Fruit fly (Drosophila melanogaster): ENCODE measurements around the gene CG7369.

The CG7369 gene

dm6 chr3L:22727739-22728335 lies 13.8 kb upstream of the CG7369 start, which contains the start of the genes CG14450 and CG11367 (continued):
- TF ChIP-seq Atf6 (GFP tag; IDR thresholded peaks at IDR 0.05), result no peak
- peak; percentile 41 for TF ChIP-seq B-H2 (GFP tag; optimal IDR thresholded peaks at IDR 0.05)
- TF ChIP-seq dpn (GFP tag; optimal IDR thresholded peaks at IDR 0.05), result no peak
- no peak for TF ChIP-seq nau (GFP tag; optimal IDR thresholded peaks at IDR 0.05)
- no peak for TF ChIP-seq D (optimal IDR thresholded peaks at IDR 0.05)
- peak; percentile 21 for TF ChIP-seq D (GFP tag; optimal IDR thresholded peaks at IDR 0.05)
- TF ChIP-seq CG16813 (GFP tag; IDR thresholded peaks at IDR 0.05; ENCODE audit: partially characterized antibody), result peak; percentile 65; the same call in 2 of the 3 replicates
- TF ChIP-seq pfk (GFP tag; optimal IDR thresholded peaks at IDR 0.05), result peak; percentile 3
- peak; percentile 75 for TF ChIP-seq CG17829 (tag; optimal IDR thresholded peaks at IDR 0.05)
- no peak for TF ChIP-seq Myb (GFP tag; optimal IDR thresholded peaks at IDR 0.05)
- TF ChIP-seq bigmax (GFP tag; optimal IDR thresholded peaks at IDR 0.05), result no peak
- peak; percentile 34 for TF ChIP-seq CG15601 (tag; optimal IDR thresholded peaks at IDR 0.05)
- TF ChIP-seq CG11696 (GFP tag; IDR thresholded peaks at IDR 0.05), result no peak
- no peak for TF ChIP-seq Hr78 (GFP tag; optimal IDR thresholded peaks at IDR 0.05)
- TF ChIP-seq dmrt11E (tag; optimal IDR thresholded peaks at IDR 0.05), result no peak
- no peak for TF ChIP-seq CG8478 (optimal IDR thresholded peaks at IDR 0.05)
- no peak for TF ChIP-seq fu2 (GFP tag; optimal IDR thresholded peaks at IDR 0.05)
- no peak for TF ChIP-seq CG16779 (GFP tag; IDR thresholded peaks at IDR 0.05)
- no peak for TF ChIP-seq CG6791 (GFP tag; IDR thresholded peaks at IDR 0.05; ENCODE audit: partially characterized antibody)
- no peak for TF ChIP-seq CG4328 (GFP tag; optimal IDR thresholded peaks at IDR 0.05)
- TF ChIP-seq chinmo (GFP tag; IDR thresholded peaks at IDR 0.05; ENCODE audit: partially characterized antibody), result peak; percentile 36; the same call in 1 of the 4 replicates
- TF ChIP-seq Fer3 (tag; optimal IDR thresholded peaks at IDR 0.05), result no peak
- TF ChIP-seq slou (GFP tag; optimal IDR thresholded peaks at IDR 0.05), result no peak
- TF ChIP-seq dimm (GFP tag; IDR thresholded peaks at IDR 0.05), result no peak
- no peak for TF ChIP-seq pho (GFP tag; optimal IDR thresholded peaks at IDR 0.05)
- no peak for TF ChIP-seq Xbp1 (GFP tag; optimal IDR thresholded peaks at IDR 0.05)
- TF ChIP-seq esg (GFP tag; conservative IDR thresholded peaks at IDR 0.05), result no peak
- no peak for TF ChIP-seq bowl (GFP tag; IDR thresholded peaks at IDR 0.05)
- no peak for TF ChIP-seq E2f2 (GFP tag; IDR thresholded peaks at IDR 0.05)
- TF ChIP-seq CG14860 (GFP tag; IDR thresholded peaks at IDR 0.05; ENCODE audit: partially characterized antibody), result 0 out of 3 replicates have a peak, but pooled peaks have one; percentile 36
- TF ChIP-seq CG4360 (GFP tag; IDR thresholded peaks at IDR 0.05), result peak; percentile 27; the same call in 1 of the 2 replicates
- TF ChIP-seq eve (GFP tag; optimal IDR thresholded peaks at IDR 0.05), result no peak
- no peak for TF ChIP-seq her (GFP tag; optimal IDR thresholded peaks at IDR 0.05)
- no peak for TF ChIP-seq CG8281 (tag; optimal IDR thresholded peaks at IDR 0.05)
- 0 out of 2 replicates have a peak, but pooled peaks have one; percentile 33 for TF ChIP-seq nerfin-2 (GFP tag; IDR thresholded peaks at IDR 0.05; ENCODE audit: partially characterized antibody)
- TF ChIP-seq Hey (tag; optimal IDR thresholded peaks at IDR 0.05), result no peak
- no peak for TF ChIP-seq CG33213 (GFP tag; optimal IDR thresholded peaks at IDR 0.05)
- TF ChIP-seq dan (GFP tag; IDR thresholded peaks at IDR 0.05), result no peak
- TF ChIP-seq hb (GFP tag; IDR thresholded peaks at IDR 0.05; ENCODE audit: partially characterized antibody), result no peak
- peak; percentile 30; the same call in 1 of the 2 replicates for TF ChIP-seq stc (GFP tag; IDR thresholded peaks at IDR 0.05)
- TF ChIP-seq CG3163 (GFP tag; optimal IDR thresholded peaks at IDR 0.05), result no peak
- TF ChIP-seq Asciz (GFP tag; optimal IDR thresholded peaks at IDR 0.05), result peak; percentile 34
- no peak for TF ChIP-seq Mad (GFP tag; optimal IDR thresholded peaks at IDR 0.05)
- no peak for TF ChIP-seq CG9727 (GFP tag; optimal IDR thresholded peaks at IDR 0.05)
- TF ChIP-seq Bgb (GFP tag; IDR thresholded peaks at IDR 0.05; ENCODE audit: partially characterized antibody), result no peak
- TF ChIP-seq CG6854 (GFP tag; optimal IDR thresholded peaks at IDR 0.05), result no peak
- no peak for TF ChIP-seq ac (GFP tag; optimal IDR thresholded peaks at IDR 0.05)
- peak in 1 of 2 experiments; percentile 21 for TF ChIP-seq tll (GFP tag; optimal IDR thresholded peaks at IDR 0.05)
- TF ChIP-seq CG8924 (tag; optimal IDR thresholded peaks at IDR 0.05), result peak; percentile 68
- no peak for TF ChIP-seq CG43689 (GFP tag; IDR thresholded peaks at IDR 0.05)

Data from whole organism, embryonic.